Fruit fly (Drosophila melanogaster) whole organism, wandering third instar larva: ENCODE measurements around the gene RagA-B.
A peak's percentile ranks its signal among the peaks of the same experiment; 100 is the strongest.

Experiments used
- CG32264 ChIP-seq: fragments of 200-800 bp; sonication (Bioruptor generic); optimal IDR thresholded peaks from 2 replicates; lab custom pipeline; 2016; ENCODE audit warnings: missing biosample characterization, missing genetic modification characterization
- Dif ChIP-seq: fragments of 200-275, 200-300 bp; sonication (Bioruptor generic); optimal IDR thresholded peaks from 2 replicates; lab custom pipeline; 2018; ENCODE audit warnings: missing biosample characterization, missing genetic modification characterization; ENCODE audit not compliant: partially characterized antibody
- Rel ChIP-seq, 2 experiments: fragments of 200-800 bp; sonication (Bioruptor generic) in 1 of 2; optimal IDR thresholded peaks; 2 replicates in 1 of 2; 3 replicates in 1 of 2; lab custom pipeline; 2016 to 2019; ENCODE audit warnings: mild to moderate bottlenecking in 2 of 2, missing biosample characterization in 2 of 2, missing genetic modification characterization in 2 of 2, moderate library complexity in 1 of 2
- Sp1 ChIP-seq: fragments of 200-800 bp; sonication (Bioruptor generic); optimal IDR thresholded peaks from 3 replicates; lab custom pipeline; 2019; ENCODE audit warnings: missing biosample characterization, mild to moderate bottlenecking, missing genetic modification characterization, moderate library complexity
- lola ChIP-seq: fragments of >200 bp; optimal IDR thresholded peaks from 2 replicates; lab custom pipeline; 2017; ENCODE audit warnings: missing biosample characterization, missing genetic modification characterization
- tai ChIP-seq: sonication (Bioruptor generic); optimal IDR thresholded peaks from 2 replicates; lab custom pipeline; 2016; ENCODE audit warnings: missing biosample characterization, missing genetic modification characterization

- TF ChIP-seq CG32264 (GFP tag; lab: Kevin White, UChicago), result no peak
- peak; percentile 47 for TF ChIP-seq Sp1 (GFP tag; lab: Kevin White, UChicago)
- TF ChIP-seq tai (GFP tag; lab: Kevin White, UChicago), result no peak
- TF ChIP-seq lola (GFP tag; lab: Kevin White, UChicago), result no peak
- TF ChIP-seq Dif, result no peak
- no peak for TF ChIP-seq Rel (GFP tag; optimal IDR thresholded peaks at IDR 0.05; lab: Kevin White, UChicago)
- TF ChIP-seq Rel (tag; optimal IDR thresholded peaks at IDR 0.05; lab: Kevin White, UChicago), result no peak
These were observed 26.4 kb downstream of the RagA-B start for dm6 chr3R:8957739-8958138.
